Worm (Caenorhabditis elegans) whole organism, young adult: ENCODE data around the gene C06G1.1.
A peak's percentile ranks its signal among the peaks of the same experiment; 100 is the strongest.

Experiments used
- B0019.2 ChIP-seq: fragments of 200-800 bp; sonication (Bioruptor generic); conservative IDR thresholded peaks from 2 replicates; pipeline ENCODE4 v1.3.6; 2022; ENCODE audit warnings: missing genetic modification reagents, missing genetic modification characterization, missing compliant biosample characterization
- B0336.3 ChIP-seq: fragments of 200-800 bp; sonication (Bioruptor generic); IDR thresholded peaks from 2 replicates; pipeline ENCODE4 v1.3.6; 2022; ENCODE audit warnings: missing genetic modification characterization, missing compliant biosample characterization
- D2030.7 ChIP-seq: fragments of 200-800 bp; sonication (Bioruptor generic); IDR thresholded peaks from 2 replicates; pipeline ENCODE4 v1.3.6; 2022; ENCODE audit warnings: missing genetic modification reagents, missing genetic modification characterization, missing compliant biosample characterization
- F23B12.7 ChIP-seq: sonication (generic microtip); optimal IDR thresholded peaks from 2 replicates; lab custom pipeline; 2017; ENCODE audit warnings: missing genetic modification characterization, mild to moderate bottlenecking, missing compliant biosample characterization, antibody characterized with exemption, moderate library complexity; ENCODE audit not compliant: insufficient read depth
- F33H1.4 ChIP-seq: fragments of 200-800 bp; sonication (Bioruptor generic); IDR thresholded peaks from 2 replicates; pipeline ENCODE4 v1.3.6; 2022; ENCODE audit warnings: missing genetic modification reagents, missing genetic modification characterization, missing compliant biosample characterization
- F57A8.1 ChIP-seq: fragments of 200-800 bp; sonication (Bioruptor generic); optimal IDR thresholded peaks from 2 replicates; lab custom pipeline; 2018; ENCODE audit warnings: mild to moderate bottlenecking, missing genetic modification characterization, moderate library complexity, missing compliant biosample characterization
- K12H6.12 ChIP-seq: fragments of 200-800 bp; sonication (Bioruptor generic); optimal IDR thresholded peaks from 2 replicates; lab custom pipeline; 2018; ENCODE audit warnings: mild to moderate bottlenecking, missing genetic modification characterization, missing compliant biosample characterization
- Y53F4B.3 ChIP-seq: fragments of 200-800 bp; sonication (Bioruptor generic); IDR thresholded peaks from 2 replicates; pipeline ENCODE4 v1.3.6; 2022; ENCODE audit warnings: missing genetic modification reagents, missing genetic modification characterization, missing compliant biosample characterization
- Y95B8A.8 ChIP-seq: fragments of 200-800 bp; sonication (Bioruptor generic); IDR thresholded peaks from 2 replicates; pipeline ENCODE4 v1.3.6; 2022; ENCODE audit warnings: missing genetic modification reagents, missing genetic modification characterization, missing compliant biosample characterization
- bed-2 ChIP-seq: fragments of 200-800 bp; sonication (Bioruptor generic); IDR thresholded peaks from 2 replicates; pipeline ENCODE4 v1.3.6; 2022; ENCODE audit warnings: missing genetic modification reagents, missing genetic modification characterization, missing compliant biosample characterization
- ccch-3 ChIP-seq: fragments of 200-800 bp; sonication (Bioruptor generic); optimal IDR thresholded peaks from 2 replicates; lab custom pipeline; 2018; ENCODE audit warnings: mild to moderate bottlenecking, missing genetic modification characterization, missing compliant biosample characterization
- chd-7 ChIP-seq: sonication (generic microtip); optimal IDR thresholded peaks from 2 replicates; lab custom pipeline; 2016; ENCODE audit warnings: mild to moderate bottlenecking, missing genetic modification characterization, moderate library complexity, missing compliant biosample characterization
- dpff-1 ChIP-seq: sonication (generic microtip); optimal IDR thresholded peaks from 2 replicates; lab custom pipeline; 2017; ENCODE audit warnings: mild to moderate bottlenecking, missing genetic modification characterization, missing compliant biosample characterization
- egl-18 ChIP-seq: fragments of 200-800 bp; sonication (Bioruptor generic); IDR thresholded peaks from 2 replicates; pipeline ENCODE4 v1.3.6; 2022; ENCODE audit warnings: missing genetic modification reagents, missing genetic modification characterization, missing compliant biosample characterization
- egl-44 ChIP-seq: fragments of 200-800 bp; sonication (Bioruptor generic); IDR thresholded peaks from 2 replicates; pipeline ENCODE4 v1.3.6; 2022; ENCODE audit warnings: missing genetic modification reagents, missing genetic modification characterization, missing compliant biosample characterization
- egrh-3 ChIP-seq: fragments of 200-800 bp; sonication (Bioruptor generic); IDR thresholded peaks from 2 replicates; pipeline ENCODE4 v1.3.6; 2022; ENCODE audit warnings: missing genetic modification reagents, missing genetic modification characterization, missing compliant biosample characterization
- ets-4 ChIP-seq: fragments of 200-800 bp; sonication (Bioruptor generic); optimal IDR thresholded peaks from 2 replicates; lab custom pipeline; 2018; ENCODE audit warnings: mild to moderate bottlenecking, missing genetic modification characterization, missing compliant biosample characterization
- lag-1 ChIP-seq: fragments of 200-800 bp; sonication (Bioruptor generic); IDR thresholded peaks from 2 replicates; pipeline ENCODE4 v1.3.6; 2022; ENCODE audit warnings: missing genetic modification reagents, missing genetic modification characterization, missing compliant biosample characterization
- lin-54 ChIP-seq: fragments of 200-800 bp; sonication (Bioruptor generic); optimal IDR thresholded peaks from 2 replicates; lab custom pipeline; 2018; ENCODE audit warnings: mild to moderate bottlenecking, missing genetic modification characterization, missing compliant biosample characterization
- lir-1 ChIP-seq: fragments of 200-800 bp; sonication (Bioruptor generic); conservative IDR thresholded peaks from 2 replicates; pipeline ENCODE4 v1.3.6; 2022; ENCODE audit warnings: missing genetic modification reagents, missing genetic modification characterization, missing compliant biosample characterization
- madf-10 ChIP-seq: sonication (generic microtip); optimal IDR thresholded peaks from 2 replicates; lab custom pipeline; 2016; ENCODE audit warnings: mild to moderate bottlenecking, missing genetic modification characterization, missing compliant biosample characterization
- madf-3 ChIP-seq: fragments of 200-800 bp; sonication (Bioruptor generic); IDR thresholded peaks from 2 replicates; pipeline ENCODE4 v1.3.6; 2022; ENCODE audit warnings: missing genetic modification reagents, missing genetic modification characterization, missing compliant biosample characterization
- nhr-120 ChIP-seq: fragments of 200-800 bp; sonication (Bioruptor generic); IDR thresholded peaks from 2 replicates; pipeline ENCODE4 v1.3.6; 2022; ENCODE audit warnings: missing genetic modification characterization, missing compliant biosample characterization
- nhr-80 ChIP-seq: sonication (generic microtip); optimal IDR thresholded peaks from 2 replicates; lab custom pipeline; 2016; ENCODE audit warnings: missing genetic modification characterization, missing compliant biosample characterization
- pbrm-1 ChIP-seq: fragments of 200-800 bp; sonication (Bioruptor generic); IDR thresholded peaks from 2 replicates; pipeline ENCODE4 v1.3.6; 2022; ENCODE audit warnings: missing genetic modification reagents, missing genetic modification characterization, missing compliant biosample characterization
- rec-8 ChIP-seq, 2 experiments: sonication (generic microtip); optimal IDR thresholded peaks; 2 replicates each; lab custom pipeline; 2016; ENCODE audit warnings: mild to moderate bottlenecking in 2 of 2, missing genetic modification characterization in 2 of 2, missing genetic modification reagents in 2 of 2, missing genotype in 2 of 2, missing biosample characterization in 1 of 2, missing compliant biosample characterization in 1 of 2, moderate library complexity in 1 of 2
- snpc-4 ChIP-seq, 5 experiments: fragments of 150-350 bp in 1 of 5; sonication (generic microtip) in 4 of 5; optimal IDR thresholded peaks; 2 replicates each; lab custom pipeline; 2014 to 2018; ENCODE audit warnings: missing genetic modification characterization in 5 of 5, missing biosample characterization in 3 of 5, antibody characterized with exemption in 2 of 5, mild to moderate bottlenecking in 2 of 5, missing compliant biosample characterization in 2 of 5, missing genotype in 2 of 5, moderate library complexity in 2 of 5, missing genetic modification reagents in 1 of 5
- tbx-9 ChIP-seq: sonication (generic microtip); optimal IDR thresholded peaks from 2 replicates; lab custom pipeline; 2016; ENCODE audit warnings: borderline replicate concordance, missing genetic modification characterization, inconsistent platforms, missing compliant biosample characterization
- xnd-1 ChIP-seq: sonication (generic microtip); optimal IDR thresholded peaks from 2 replicates; lab custom pipeline; 2016; ENCODE audit warnings: missing genotype, missing genetic modification reagents, missing genetic modification characterization, missing compliant biosample characterization
- zfh-2 ChIP-seq: fragments of 200-800 bp; sonication (Bioruptor generic); conservative IDR thresholded peaks from 2 replicates; pipeline ENCODE4 v1.3.6; 2022; ENCODE audit warnings: missing genetic modification reagents, missing genetic modification characterization, missing compliant biosample characterization
- ztf-3 ChIP-seq: fragments of 200-800 bp; sonication (Bioruptor generic); optimal IDR thresholded peaks from 2 replicates; lab custom pipeline; 2018; ENCODE audit warnings: mild to moderate bottlenecking, missing genetic modification characterization, missing compliant biosample characterization

C06G1.1 gene

DNA sequence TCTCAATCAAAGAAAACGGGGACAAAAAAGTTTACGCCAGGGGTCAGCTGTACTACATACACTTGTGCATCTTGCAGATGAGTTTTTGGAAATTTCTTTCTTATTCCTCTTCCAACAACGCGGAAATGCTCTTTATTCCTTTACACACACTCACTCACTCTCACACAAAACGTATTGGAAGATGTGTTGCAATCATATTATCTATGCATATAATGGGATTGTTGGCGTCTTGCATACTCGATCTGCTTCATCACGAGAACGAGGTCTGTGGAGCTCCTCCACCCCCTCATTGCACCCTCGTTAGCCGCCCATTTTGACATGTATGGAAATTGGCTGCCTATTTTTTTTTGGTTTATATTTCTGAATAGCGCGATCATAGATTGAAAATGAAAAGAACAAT, 15.6 kb downstream of the C06G1.1 start:
- TF ChIP-seq lag-1, result no peak
- no peak for TF ChIP-seq B0019.2
- TF ChIP-seq K12H6.12 (tag; lab: Kevin White, UChicago), result no peak
- no peak for TF ChIP-seq dpff-1 (tag; lab: Kevin White, UChicago)
- no peak for TF ChIP-seq snpc-4 (GFP tag; optimal IDR thresholded peaks at IDR 0.05; lab: Kevin White, UChicago)
- TF ChIP-seq snpc-4 (tag; optimal IDR thresholded peaks at IDR 0.05; lab: Kevin White, UChicago), result no peak
- TF ChIP-seq lir-1 (GFP tag; lab: Robert Waterston, UW), result no peak
- TF ChIP-seq ccch-3 (GFP tag; lab: Kevin White, UChicago), result no peak
- TF ChIP-seq F23B12.7 (tag; lab: Kevin White, UChicago), result no peak
- no peak for TF ChIP-seq nhr-80 (tag; lab: Kevin White, UChicago)
- no peak for TF ChIP-seq B0336.3 (GFP tag; lab: Robert Waterston, UW)
- no peak for TF ChIP-seq egl-18 (GFP tag; lab: Robert Waterston, UW)

DNA sequence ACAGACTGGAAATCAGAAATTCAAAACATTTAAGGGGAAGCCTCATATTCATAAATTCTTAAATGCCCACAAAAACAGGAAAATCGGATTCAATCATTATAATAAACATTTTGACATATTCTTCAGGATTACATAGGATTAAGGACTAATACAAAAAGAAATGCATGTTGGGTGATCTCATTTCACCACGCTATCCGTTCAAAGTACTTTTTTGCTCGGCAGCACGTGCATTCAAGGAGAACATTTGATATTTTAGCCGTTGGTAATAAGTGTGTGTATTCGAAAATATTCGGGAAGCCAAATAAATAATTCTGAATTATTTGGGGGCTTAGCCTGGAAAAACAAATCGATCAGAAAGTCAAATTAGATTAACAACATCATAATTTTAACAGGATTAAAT, 17.4 kb downstream of the C06G1.1 start:
- no peak for TF ChIP-seq chd-7 (tag; lab: Kevin White, UChicago)

- TF ChIP-seq madf-3 (GFP tag; lab: Robert Waterston, UW) (no peak), zfh-2 (GFP tag; lab: Robert Waterston, UW) (peak; percentile 72), xnd-1 (no peak), tbx-9 (tag; lab: Kevin White, UChicago) (no peak), F57A8.1 (no peak), madf-10 (tag; lab: Kevin White, UChicago) (no peak), ccch-3 (GFP tag; lab: Kevin White, UChicago) (no peak), egl-44 (GFP tag; lab: Robert Waterston, UW) (no peak), F23B12.7 (tag; lab: Kevin White, UChicago) (no peak), nhr-120 (GFP tag; lab: Robert Waterston, UW) (0 out of 2 replicates have a peak, but pooled peaks have one; percentile 6)
- TF ChIP-seq, all 124 proteins: peak for 2
Measured at ce11 chrX:16655283-16655682, 22.1 kb downstream of the C06G1.1 start.

DNA sequence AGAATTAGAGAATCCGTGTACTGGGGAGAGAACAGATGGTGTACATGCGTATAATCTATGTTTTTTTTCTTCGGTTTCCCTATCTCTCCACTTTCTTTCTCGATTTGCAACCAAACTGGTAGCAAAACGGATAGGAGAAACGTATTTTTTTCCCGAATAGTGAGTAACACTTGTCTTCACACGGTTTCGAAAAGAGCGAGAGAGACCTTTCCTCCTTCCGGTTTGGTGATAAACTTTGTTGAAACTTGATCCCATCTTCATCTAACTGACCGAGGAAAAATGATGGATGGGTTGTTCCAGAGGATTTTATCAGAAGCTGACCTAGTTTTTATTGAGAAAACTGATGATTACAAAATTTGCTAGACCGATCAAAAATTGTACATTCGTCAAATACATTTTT, 25.2 kb downstream of the C06G1.1 start:
- no peak for TF ChIP-seq D2030.7 (GFP tag; lab: Robert Waterston, UW)
- TF ChIP-seq zfh-2 (GFP tag; lab: Robert Waterston, UW), result no peak
- no peak for TF ChIP-seq Y53F4B.3
- TF ChIP-seq snpc-4 (GFP tag; optimal IDR thresholded peaks at IDR 0.05; lab: Kevin White, UChicago), result no peak
- no peak for TF ChIP-seq snpc-4 (tag; optimal IDR thresholded peaks at IDR 0.05; lab: Kevin White, UChicago)
- TF ChIP-seq Y95B8A.8, result no peak
- no peak for TF ChIP-seq pbrm-1 (GFP tag; lab: Robert Waterston, UW)
- TF ChIP-seq F57A8.1, result no peak
- TF ChIP-seq rec-8 (tag; optimal IDR thresholded peaks at IDR 0.05; lab: Kevin White, UChicago), result no peak
- TF ChIP-seq ets-4, result no peak
- no peak for TF ChIP-seq ztf-3 (GFP tag; lab: Kevin White, UChicago)
- no peak for TF ChIP-seq F33H1.4
- TF ChIP-seq egrh-3 (GFP tag; lab: Robert Waterston, UW), result no peak
- TF ChIP-seq bed-2 (GFP tag; lab: Robert Waterston, UW), result no peak

DNA sequence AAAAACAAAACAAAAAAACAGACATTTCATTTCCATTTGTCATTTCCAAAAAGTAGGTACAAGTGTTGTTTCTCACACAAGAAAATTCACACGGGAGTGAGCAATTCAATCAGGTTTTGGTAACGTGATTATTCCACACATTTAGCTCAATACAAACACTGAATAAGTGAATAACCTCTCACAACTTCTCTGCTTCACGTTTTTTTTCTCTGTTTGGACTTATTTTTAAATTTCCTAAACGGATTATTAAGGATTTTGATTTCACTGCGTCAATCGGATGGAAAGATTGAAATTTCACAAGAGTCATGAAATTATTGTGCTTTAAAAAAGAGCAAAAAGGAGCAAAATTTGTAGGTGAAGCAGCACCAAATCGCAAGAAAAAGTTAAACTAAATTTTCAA, 27.1 kb downstream of the C06G1.1 start:
- TF ChIP-seq lin-54 (GFP tag; lab: Kevin White, UChicago) (no peak), lag-1 (no peak)
